Fruit fly (Drosophila melanogaster) whole organism, embryonic: ENCODE measurements around the gene CG32413.
A peak's percentile ranks its signal among the peaks of the same experiment; 100 is the strongest.

Experiments used
- CG10274 ChIP-seq: fragments of 200-800 bp; sonication (Bioruptor generic); optimal IDR thresholded peaks from 3 replicates; lab custom pipeline; 2017; ENCODE audit warnings: missing biosample characterization, mild to moderate bottlenecking, missing genetic modification characterization
- CG10979 ChIP-seq: fragments of 200-800 bp; sonication (Bioruptor generic); optimal IDR thresholded peaks from 2 replicates; lab custom pipeline; 2018; ENCODE audit warnings: missing biosample characterization, mild to moderate bottlenecking, missing genetic modification characterization, moderate library complexity
- CG12659 ChIP-seq: fragments of 200-800 bp; sonication (Bioruptor generic); optimal IDR thresholded peaks from 3 replicates; lab custom pipeline; 2017; ENCODE audit warnings: mild to moderate bottlenecking, missing biosample characterization, missing genetic modification reagents, missing genetic modification characterization
- CG13123 ChIP-seq: fragments of 200-800 bp; sonication (Bioruptor generic); optimal IDR thresholded peaks from 2 replicates; lab custom pipeline; 2016; ENCODE audit warnings: missing biosample characterization, missing genetic modification characterization
- CG15073 ChIP-seq: fragments of 200-800 bp; sonication (Bioruptor generic); optimal IDR thresholded peaks from 2 replicates; lab custom pipeline; 2016; ENCODE audit warnings: missing biosample characterization, missing genetic modification characterization
- CG18476 ChIP-seq: fragments of 200-800 bp; sonication (Bioruptor generic); optimal IDR thresholded peaks from 2 replicates; lab custom pipeline; 2016; ENCODE audit warnings: missing biosample characterization, mild to moderate bottlenecking, missing genetic modification characterization
- CG2116 ChIP-seq: fragments of 200-800 bp; sonication (Bioruptor generic); optimal IDR thresholded peaks from 3 replicates; lab custom pipeline; 2018; ENCODE audit warnings: missing biosample characterization, mild to moderate bottlenecking, missing genetic modification characterization
- CG31224 ChIP-seq: fragments of 200-800 bp; sonication (Bioruptor generic); IDR thresholded peaks from 2 replicates; pipeline ENCODE4 v1.3.6; 2022; ENCODE audit warnings: missing biosample characterization, missing genetic modification characterization
- CG31441 ChIP-seq: fragments of 200-800 bp; sonication (Bioruptor generic); IDR thresholded peaks from 2 replicates; pipeline ENCODE4 v1.3.6; 2022; ENCODE audit warnings: missing biosample characterization, missing genetic modification characterization
- CG3163 ChIP-seq: fragments of 200-800 bp; sonication (Bioruptor generic); optimal IDR thresholded peaks from 3 replicates; lab custom pipeline; 2016; ENCODE audit warnings: missing biosample characterization, missing genetic modification characterization
- CG4617 ChIP-seq: fragments of 200-800 bp; sonication (Bioruptor generic); optimal IDR thresholded peaks from 3 replicates; lab custom pipeline; 2016; ENCODE audit warnings: missing biosample characterization, missing genetic modification characterization, borderline replicate concordance
- CG5953 ChIP-seq: fragments of 200-800 bp; sonication (Bioruptor generic); IDR thresholded peaks from 2 replicates; pipeline ENCODE4 v1.3.6; 2022; ENCODE audit warnings: missing biosample characterization, missing genetic modification characterization
- E2f1 ChIP-seq: fragments of 200-800 bp; sonication (Bioruptor generic); IDR thresholded peaks from 2 replicates; pipeline ENCODE4 v1.3.6; 2022; ENCODE audit warnings: missing biosample characterization, missing genetic modification characterization
- HLH4C ChIP-seq: fragments of 200-800 bp; sonication (Bioruptor generic); IDR thresholded peaks from 3 replicates; pipeline ENCODE4 v1.3.6; 2022; ENCODE audit warnings: missing biosample characterization, missing genetic modification characterization; ENCODE audit not compliant: partially characterized antibody
- Hey ChIP-seq: fragments of 200-800 bp; sonication (Bioruptor generic); optimal IDR thresholded peaks from 3 replicates; lab custom pipeline; 2018; ENCODE audit warnings: missing biosample characterization, mild to moderate bottlenecking, missing genetic modification characterization
- Rfx ChIP-seq: fragments of 200-800 bp; sonication (Bioruptor generic); IDR thresholded peaks from 2 replicates; pipeline ENCODE4 v1.3.6; 2022; ENCODE audit warnings: missing biosample characterization, missing genetic modification characterization
- Stat92E ChIP-seq, 3 experiments: fragments of >200 bp in 2 of 3; fragments of 200-800 bp in 1 of 3; sonication (Bioruptor generic) in 1 of 3; optimal IDR thresholded peaks; 2 replicates each; lab custom pipeline; 2017 to 2019; ENCODE audit warnings: missing biosample characterization in 3 of 3, missing genetic modification characterization in 3 of 3, mild to moderate bottlenecking in 1 of 3, moderate library complexity in 1 of 3
- al ChIP-seq: fragments of 200-800 bp; sonication (Bioruptor generic); IDR thresholded peaks from 2 replicates; pipeline ENCODE4 v1.3.6; 2022; ENCODE audit warnings: missing biosample characterization, missing genetic modification characterization
- chinmo ChIP-seq: fragments of 200-800 bp; sonication (Bioruptor generic); IDR thresholded peaks from 4 replicates; pipeline ENCODE4 v1.3.6; 2022; ENCODE audit warnings: missing biosample characterization, missing genetic modification characterization; ENCODE audit not compliant: partially characterized antibody
- corto ChIP-seq: fragments of 200-800 bp; sonication (Bioruptor generic); optimal IDR thresholded peaks from 2 replicates; lab custom pipeline; 2016; ENCODE audit warnings: missing biosample characterization, mild to moderate bottlenecking, missing genetic modification characterization, moderate library complexity
- crc ChIP-seq: fragments of 200-800 bp; sonication (Bioruptor generic); optimal IDR thresholded peaks from 2 replicates; lab custom pipeline; 2016; ENCODE audit warnings: missing biosample characterization, missing genetic modification characterization
- danr ChIP-seq: fragments of 200-800 bp; sonication (Bioruptor generic); IDR thresholded peaks from 2 replicates; pipeline ENCODE4 v1.3.6; 2022; ENCODE audit warnings: missing biosample characterization, missing genetic modification characterization
- fd96Cb ChIP-seq: fragments of 200-800 bp; sonication (Bioruptor generic); optimal IDR thresholded peaks from 2 replicates; lab custom pipeline; 2018; ENCODE audit warnings: missing biosample characterization, mild to moderate bottlenecking, missing genetic modification characterization, moderate library complexity
- gsb-n ChIP-seq: fragments of 200-800 bp; sonication (Bioruptor generic); optimal IDR thresholded peaks from 3 replicates; lab custom pipeline; 2018; ENCODE audit warnings: missing biosample characterization, mild to moderate bottlenecking, missing genetic modification characterization
- hbn ChIP-seq: fragments of 200-800 bp; sonication (Bioruptor generic); IDR thresholded peaks from 2 replicates; pipeline ENCODE4 v1.3.6; 2022; ENCODE audit warnings: missing biosample characterization, missing genetic modification characterization; ENCODE audit not compliant: partially characterized antibody
- insv ChIP-seq, 2 experiments: fragments of 200-800 bp; sonication (Bioruptor generic); optimal IDR thresholded peaks; 3 replicates each; lab custom pipeline; 2016 to 2018; ENCODE audit warnings: missing biosample characterization in 2 of 2, missing genetic modification characterization in 2 of 2
- oc ChIP-seq: fragments of 200-800 bp; sonication (Bioruptor generic); optimal IDR thresholded peaks from 2 replicates; lab custom pipeline; 2018; ENCODE audit warnings: missing biosample characterization, mild to moderate bottlenecking, missing genetic modification characterization, moderate library complexity
- pros ChIP-seq: fragments of 200-800 bp; sonication (Bioruptor generic); optimal IDR thresholded peaks from 3 replicates; lab custom pipeline; 2019; ENCODE audit warnings: missing biosample characterization, mild to moderate bottlenecking, missing genetic modification characterization, moderate library complexity
- pum ChIP-seq: fragments of 200-800 bp; sonication (Bioruptor generic); optimal IDR thresholded peaks from 2 replicates; lab custom pipeline; 2016; ENCODE audit warnings: missing biosample characterization, missing genetic modification characterization
- rib ChIP-seq: fragments of 200-800 bp; sonication (Bioruptor generic); IDR thresholded peaks from 2 replicates; pipeline ENCODE4 v1.3.6; 2022; ENCODE audit warnings: missing biosample characterization, missing genetic modification characterization
- shn ChIP-seq: fragments of 200-800 bp; sonication (Bioruptor generic); optimal IDR thresholded peaks from 3 replicates; lab custom pipeline; 2016; ENCODE audit warnings: missing biosample characterization, missing genetic modification characterization
- tap ChIP-seq: fragments of 200-800 bp; optimal IDR thresholded peaks from 3 replicates; lab custom pipeline; 2019; ENCODE audit warnings: missing biosample characterization, mild to moderate bottlenecking, missing genetic modification characterization, moderate library complexity
- tna ChIP-seq: fragments of 200-800 bp; sonication (Bioruptor generic); IDR thresholded peaks from 2 replicates; pipeline ENCODE4 v1.3.6; 2022; ENCODE audit warnings: missing biosample characterization, missing genetic modification characterization; ENCODE audit not compliant: partially characterized antibody
- vvl ChIP-seq: fragments of 200-800 bp; sonication (Bioruptor generic); IDR thresholded peaks from 2 replicates; pipeline ENCODE4 v1.3.6; 2022; ENCODE audit warnings: missing biosample characterization, missing genetic modification characterization
- zfh2 ChIP-seq: fragments of 200-800 bp; sonication (Bioruptor generic); optimal IDR thresholded peaks from 2 replicates; lab custom pipeline; 2016; ENCODE audit warnings: missing biosample characterization, missing genetic modification characterization

The CG32413 gene

dm6 chr3L:5881310-5882208 is 22.3 kb downstream of the CG32413 start (continued):
- TF ChIP-seq pum (GFP tag; lab: Kevin White, UChicago) (no peak), al (GFP tag; lab: Robert Waterston, UW) (no peak), shn (GFP tag; lab: Kevin White, UChicago) (peak; percentile 54), danr (peak; percentile 41; the same call in 1 of the 2 replicates), fd96Cb (tag; lab: Kevin White, UChicago) (no peak), Stat92E (GFP tag; optimal IDR thresholded peaks at IDR 0.05; lab: Kevin White, UChicago) (no peak), CG31441 (GFP tag; lab: Robert Waterston, UW) (no peak), CG10274 (no peak), Hey (no peak), HLH4C (no peak), Rfx (GFP tag; lab: Robert Waterston, UW) (no peak), rib (GFP tag; lab: Robert Waterston, UW) (no peak), E2f1 (GFP tag; lab: Robert Waterston, UW) (no peak), CG5953 (GFP tag; lab: Robert Waterston, UW) (no peak), CG13123 (no peak), corto (GFP tag; lab: Kevin White, UChicago) (no peak), chinmo (GFP tag; lab: Robert Waterston, UW) (no peak), vvl (GFP tag; lab: Robert Waterston, UW) (no peak), zfh2 (GFP tag; lab: Kevin White, UChicago) (no peak), CG2116 (GFP tag; lab: Kevin White, UChicago) (peak; percentile 17)

dm6 chr3L:5878734-5879291 is 25.0 kb downstream of the CG32413 start:
- TF ChIP-seq oc (peak; percentile 43), insv (GFP tag; optimal IDR thresholded peaks at IDR 0.05; lab: Kevin White, UChicago) (peak in 1 of 2 experiments; percentile 92), tap (peak; percentile 51), gsb-n (peak; percentile 61), hbn (GFP tag; lab: Robert Waterston, UW) (no peak), CG10979 (no peak), CG18476 (peak; percentile 18), pros (peak; percentile 69), CG12659 (GFP tag; lab: Kevin White, UChicago) (no peak)

dm6 chr3L:5873011-5873410 is 30.8 kb downstream of the CG32413 start, which contains the start of gene CG18586:
Gene CG18586 (plus strand): TSS chr3L:5873311.
- TF ChIP-seq tna (GFP tag; lab: Robert Waterston, UW) (no peak), rib (GFP tag; lab: Robert Waterston, UW) (no peak), zfh2 (GFP tag; lab: Kevin White, UChicago) (no peak), insv (GFP tag; optimal IDR thresholded peaks at IDR 0.05; lab: Kevin White, UChicago) (no peak), CG4617 (GFP tag; lab: Kevin White, UChicago) (no peak), CG31224 (GFP tag; lab: Robert Waterston, UW) (no peak), crc (GFP tag; lab: Kevin White, UChicago) (no peak), CG3163 (no peak), CG15073 (GFP tag; lab: Kevin White, UChicago) (no peak)
